Worm (Caenorhabditis elegans): Measurements from ENCODE around the gene zmp-5.

Gene zmp-5

ce11 chrX:12668941-12669501, 22.1 kb downstream of the zmp-5 start:
- no peak for TF ChIP-seq ceh-83 (GFP tag; optimal IDR thresholded peaks at IDR 0.05)
- no peak for TF ChIP-seq nhr-76 (tag; optimal IDR thresholded peaks at IDR 0.05)
- TF ChIP-seq lin-32 (GFP tag; optimal IDR thresholded peaks at IDR 0.05): no peak
- no peak for TF ChIP-seq tbx-8 (GFP tag; optimal IDR thresholded peaks at IDR 0.05)

DNA sequence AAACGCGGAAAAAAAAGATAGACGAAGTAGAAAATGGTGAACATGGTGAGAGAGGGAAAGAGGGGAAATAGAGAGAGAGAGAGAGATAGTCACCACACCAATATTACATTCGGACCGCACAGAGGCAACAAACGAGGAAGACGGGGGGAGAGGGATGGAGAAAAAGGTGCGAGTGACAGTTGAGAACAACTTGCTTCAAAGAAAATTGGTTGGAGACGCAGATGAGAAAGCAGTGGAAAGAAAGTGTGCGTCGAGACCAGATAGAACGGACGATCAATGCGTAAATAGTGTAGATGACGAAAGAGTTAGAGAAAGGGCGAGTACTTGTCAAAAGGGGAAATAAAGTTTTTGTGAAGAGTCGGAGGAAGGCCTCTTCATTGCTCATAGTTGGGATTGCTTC, 23.5 kb downstream of the zmp-5 start:
- TF ChIP-seq drap-1 (GFP tag; optimal IDR thresholded peaks at IDR 0.05) (peak; percentile 23), zip-8 (tag; optimal IDR thresholded peaks at IDR 0.05) (no peak), nhr-2 (tag; optimal IDR thresholded peaks at IDR 0.05) (peak; percentile 13), bed-3 (GFP tag; optimal IDR thresholded peaks at IDR 0.05) (no peak), blmp-1 (tag; optimal IDR thresholded peaks at IDR 0.05) (no peak), tbx-8 (GFP tag; optimal IDR thresholded peaks at IDR 0.05) (no peak), sptf-1 (tag; optimal IDR thresholded peaks at IDR 0.05) (peak; percentile 68), unc-120 (tag; optimal IDR thresholded peaks at IDR 0.05; ENCODE audit: poor library complexity, severe bottlenecking) (peak; percentile 92), snpc-4 (tag; optimal IDR thresholded peaks at IDR 0.05) (no peak), cnd-1 (tag; optimal IDR thresholded peaks at IDR 0.05) (no peak), unc-39 (tag; optimal IDR thresholded peaks at IDR 0.05) (no peak), flh-1 (GFP tag; optimal IDR thresholded peaks at IDR 0.05) (no peak), mep-1 (tag; optimal IDR thresholded peaks at IDR 0.05) (peak; percentile 5), ztf-11 (tag; optimal IDR thresholded peaks at IDR 0.05) (peak; percentile 10), lin-13 (tag; optimal IDR thresholded peaks at IDR 0.05) (no peak), unc-62 (GFP tag; optimal IDR thresholded peaks at IDR 0.05) (peak; percentile 89), ces-1 (GFP tag; optimal IDR thresholded peaks at IDR 0.05) (peak; percentile 82), nhr-12 (tag; optimal IDR thresholded peaks at IDR 0.05) (peak; percentile 10), ceh-39 (tag; optimal IDR thresholded peaks at IDR 0.05) (no peak), elt-1 (tag; optimal IDR thresholded peaks at IDR 0.05; ENCODE audit: borderline replicate concordance, insufficient read depth) (no peak), lin-32 (GFP tag; optimal IDR thresholded peaks at IDR 0.05) (no peak), lsy-2 (tag; optimal IDR thresholded peaks at IDR 0.05) (peak; percentile 10), M03D4.4 (tag; optimal IDR thresholded peaks at IDR 0.05) (peak; percentile 48), nhr-76 (tag; optimal IDR thresholded peaks at IDR 0.05) (no peak), sem-2 (GFP tag; optimal IDR thresholded peaks at IDR 0.05) (no peak), ceh-43 (GFP tag; optimal IDR thresholded peaks at IDR 0.05) (no peak), hlh-1 (tag; optimal IDR thresholded peaks at IDR 0.05) (peak; percentile 72), ceh-83 (GFP tag; optimal IDR thresholded peaks at IDR 0.05) (no peak), pha-4 (tag; optimal IDR thresholded peaks at IDR 0.05) (peak; percentile 35), mls-2 (tag; optimal IDR thresholded peaks at IDR 0.05) (peak; percentile 76), ham-2 (GFP tag; optimal IDR thresholded peaks at IDR 0.05) (peak; percentile 43), nhr-28 (tag; optimal IDR thresholded peaks at IDR 0.05) (peak; percentile 34), nhr-237 (tag; optimal IDR thresholded peaks at IDR 0.05) (peak; percentile 74), mab-5 (tag; optimal IDR thresholded peaks at IDR 0.05) (no peak), elt-3 (tag; optimal IDR thresholded peaks at IDR 0.05) (peak; percentile 55)

DNA sequence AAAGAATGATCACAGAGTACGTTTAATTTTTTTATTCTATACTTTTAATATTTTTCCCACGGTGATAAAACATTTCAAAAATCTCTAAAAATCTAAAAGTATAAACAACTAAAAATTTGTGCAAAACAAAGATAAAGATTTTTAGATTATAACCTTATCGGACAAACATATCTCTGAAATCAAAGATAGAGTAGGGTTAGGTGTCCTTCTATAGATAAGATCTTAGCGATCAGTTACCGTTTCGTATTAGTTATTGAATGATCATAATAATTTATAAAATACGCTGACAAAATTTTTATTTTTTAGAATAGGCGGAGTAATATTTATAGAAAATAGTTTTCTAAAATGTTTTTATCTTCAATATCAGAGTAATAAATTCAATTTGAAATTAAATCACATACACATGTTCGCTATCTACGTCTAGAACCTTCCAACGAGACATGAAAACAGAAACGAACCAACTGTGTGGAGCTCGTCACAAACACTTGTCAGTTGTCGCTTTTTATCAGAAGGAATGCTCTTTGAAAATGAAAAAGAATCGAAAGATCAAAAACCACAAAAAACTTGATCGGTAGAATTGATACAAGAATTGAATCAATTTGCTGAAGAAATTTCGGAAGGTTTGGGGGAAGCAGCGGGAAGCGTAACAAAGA, 24.8 kb downstream of the zmp-5 start:
- TF ChIP-seq hlh-1 (tag; optimal IDR thresholded peaks at IDR 0.05) (peak; percentile 83), unc-62 (GFP tag; optimal IDR thresholded peaks at IDR 0.05) (peak; percentile 59), elt-1 (tag; optimal IDR thresholded peaks at IDR 0.05; ENCODE audit: borderline replicate concordance, insufficient read depth) (peak; percentile 98), nhr-2 (tag; optimal IDR thresholded peaks at IDR 0.05) (peak; percentile 5), sptf-1 (tag; optimal IDR thresholded peaks at IDR 0.05) (no peak), flh-1 (GFP tag; optimal IDR thresholded peaks at IDR 0.05) (no peak)

DNA sequence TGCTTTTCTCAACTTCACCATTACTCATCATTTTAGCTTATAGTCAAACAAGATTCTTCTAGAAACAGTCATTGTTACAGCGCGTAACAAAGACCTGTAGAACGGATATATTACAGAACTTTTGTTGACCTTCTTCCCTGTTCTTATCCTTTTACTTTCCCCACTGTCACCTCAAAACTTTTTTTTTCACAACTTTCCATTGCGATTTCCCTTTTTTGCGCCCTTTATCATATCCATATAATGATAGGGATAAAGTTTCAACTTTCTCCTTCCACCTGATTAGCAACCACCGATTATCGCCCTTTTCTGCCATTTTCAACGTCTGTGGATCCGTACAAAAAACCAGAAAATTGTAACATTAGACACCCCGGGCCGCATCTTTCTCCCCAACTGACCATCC, 30.2 kb downstream of the zmp-5 start:
- TF ChIP-seq flh-1 (GFP tag; optimal IDR thresholded peaks at IDR 0.05) (no peak), ham-2 (GFP tag; optimal IDR thresholded peaks at IDR 0.05) (no peak), lsy-2 (tag; optimal IDR thresholded peaks at IDR 0.05) (no peak), mep-1 (tag; optimal IDR thresholded peaks at IDR 0.05) (no peak), ces-1 (GFP tag; optimal IDR thresholded peaks at IDR 0.05) (no peak), blmp-1 (tag; optimal IDR thresholded peaks at IDR 0.05) (no peak), mab-5 (tag; optimal IDR thresholded peaks at IDR 0.05) (no peak), nhr-237 (tag; optimal IDR thresholded peaks at IDR 0.05) (no peak), M03D4.4 (tag; optimal IDR thresholded peaks at IDR 0.05) (no peak), pha-4 (tag; optimal IDR thresholded peaks at IDR 0.05) (no peak), nhr-2 (tag; optimal IDR thresholded peaks at IDR 0.05) (no peak), hlh-1 (tag; optimal IDR thresholded peaks at IDR 0.05) (no peak)

All from whole organism, mixed stage, embryonic.